Worm (Caenorhabditis elegans) whole organism, mixed stage, embryonic: Measurements from ENCODE around the gene C09F12.2.
A peak's percentile ranks its signal among the peaks of the same experiment; 100 is the strongest.

Experiments
- M03D4.4 ChIP-seq: sonication (generic microtip); optimal IDR thresholded peaks from 2 replicates; lab custom pipeline; 2017; ENCODE audit warnings: mild to moderate bottlenecking, missing genetic modification characterization, missing compliant biosample characterization
- bed-3 ChIP-seq: fragments of 200-800 bp; sonication (Bioruptor generic); optimal IDR thresholded peaks from 3 replicates; lab custom pipeline; 2018; ENCODE audit warnings: mild to moderate bottlenecking, missing genetic modification characterization, moderate library complexity, missing compliant biosample characterization
- blmp-1 ChIP-seq: fragments of 150-350 bp; optimal IDR thresholded peaks from 2 replicates; lab custom pipeline; 2014; ENCODE audit warnings: missing biosample characterization, missing genetic modification characterization
- ceh-39 ChIP-seq: fragments of 150-350 bp; optimal IDR thresholded peaks from 2 replicates; lab custom pipeline; 2014; ENCODE audit warnings: missing biosample characterization, missing genetic modification characterization
- ceh-43 ChIP-seq: fragments of 200-800 bp; sonication (Bioruptor generic); optimal IDR thresholded peaks from 2 replicates; lab custom pipeline; 2018; ENCODE audit warnings: mild to moderate bottlenecking, missing genetic modification characterization, moderate library complexity, missing compliant biosample characterization
- ces-1 ChIP-seq: fragments of 150-350 bp; optimal IDR thresholded peaks from 2 replicates; lab custom pipeline; 2014; ENCODE audit warnings: missing biosample characterization, missing genetic modification reagents, missing genetic modification characterization
- cnd-1 ChIP-seq: fragments of 200-800 bp; sonication (Bioruptor generic); optimal IDR thresholded peaks from 2 replicates; lab custom pipeline; 2018; ENCODE audit warnings: mild to moderate bottlenecking, missing genetic modification characterization, missing compliant biosample characterization
- drap-1 ChIP-seq: fragments of 200-800 bp; sonication (Bioruptor generic); optimal IDR thresholded peaks from 3 replicates; lab custom pipeline; 2018; ENCODE audit warnings: mild to moderate bottlenecking, missing genetic modification characterization, missing compliant biosample characterization
- elt-1 ChIP-seq: sonication (generic microtip); optimal IDR thresholded peaks from 2 replicates; lab custom pipeline; 2017; ENCODE audit warnings: missing genetic modification characterization, mild to moderate bottlenecking, missing compliant biosample characterization, antibody characterized with exemption, moderate library complexity, borderline replicate concordance; ENCODE audit not compliant: insufficient read depth
- elt-3 ChIP-seq: fragments of 150-350 bp; optimal IDR thresholded peaks from 2 replicates; lab custom pipeline; 2014; ENCODE audit warnings: missing biosample characterization, missing genetic modification characterization
- flh-1 ChIP-seq: fragments of 200-800 bp; sonication (Bioruptor generic); optimal IDR thresholded peaks from 2 replicates; lab custom pipeline; 2018; ENCODE audit warnings: mild to moderate bottlenecking, missing genetic modification characterization, moderate library complexity, missing compliant biosample characterization
- hlh-1 ChIP-seq: fragments of 150-350 bp; optimal IDR thresholded peaks from 2 replicates; lab custom pipeline; 2014; ENCODE audit warnings: missing biosample characterization, missing genetic modification reagents, missing genetic modification characterization
- lin-13 ChIP-seq: fragments of 150-350 bp; optimal IDR thresholded peaks from 2 replicates; lab custom pipeline; 2014; ENCODE audit warnings: missing biosample characterization, missing genetic modification characterization
- lin-32 ChIP-seq: fragments of 200-800 bp; sonication (Bioruptor generic); optimal IDR thresholded peaks from 2 replicates; lab custom pipeline; 2018; ENCODE audit warnings: mild to moderate bottlenecking, missing genetic modification characterization, missing compliant biosample characterization
- lsy-2 ChIP-seq: fragments of 150-350 bp; optimal IDR thresholded peaks from 2 replicates; lab custom pipeline; 2014; ENCODE audit warnings: missing biosample characterization, missing genetic modification characterization
- mab-5 ChIP-seq: fragments of 150-350 bp; optimal IDR thresholded peaks from 2 replicates; lab custom pipeline; 2014; ENCODE audit warnings: missing biosample characterization, missing genetic modification characterization
- mep-1 ChIP-seq: fragments of 150-350 bp; optimal IDR thresholded peaks from 2 replicates; lab custom pipeline; 2017; ENCODE audit warnings: missing biosample characterization, missing genetic modification reagents, missing genetic modification characterization, inconsistent platforms
- mls-2 ChIP-seq: sonication (generic microtip); optimal IDR thresholded peaks from 2 replicates; lab custom pipeline; 2016; ENCODE audit warnings: mild to moderate bottlenecking, missing genetic modification characterization, moderate library complexity, missing compliant biosample characterization
- nhr-12 ChIP-seq: fragments of 150-350 bp; optimal IDR thresholded peaks from 2 replicates; lab custom pipeline; 2014; ENCODE audit warnings: missing biosample characterization, missing genetic modification characterization
- nhr-237 ChIP-seq: fragments of 150-350 bp; optimal IDR thresholded peaks from 2 replicates; lab custom pipeline; 2014; ENCODE audit warnings: missing biosample characterization, missing genetic modification characterization
- nhr-28 ChIP-seq: fragments of 150-350 bp; optimal IDR thresholded peaks from 2 replicates; lab custom pipeline; 2014; ENCODE audit warnings: missing biosample characterization, missing genetic modification characterization
- nhr-76 ChIP-seq: sonication (generic microtip); optimal IDR thresholded peaks from 2 replicates; lab custom pipeline; 2017; ENCODE audit warnings: missing biosample characterization, missing genetic modification characterization
- pha-4 ChIP-seq: fragments of 150-350 bp; optimal IDR thresholded peaks from 2 replicates; lab custom pipeline; 2018; ENCODE audit warnings: missing biosample characterization, missing genetic modification reagents, missing genetic modification characterization
- sem-2 ChIP-seq: fragments of 200-800 bp; sonication (Bioruptor generic); optimal IDR thresholded peaks from 2 replicates; lab custom pipeline; 2018; ENCODE audit warnings: mild to moderate bottlenecking, missing genetic modification characterization, missing compliant biosample characterization
- snpc-4 ChIP-seq: fragments of 150-350 bp; optimal IDR thresholded peaks from 2 replicates; lab custom pipeline; 2014; ENCODE audit warnings: missing biosample characterization, missing genetic modification characterization
- sptf-1 ChIP-seq: sonication (generic microtip); optimal IDR thresholded peaks from 2 replicates; lab custom pipeline; 2017; ENCODE audit warnings: mild to moderate bottlenecking, missing genetic modification characterization, moderate library complexity, missing compliant biosample characterization
- tbx-8 ChIP-seq: fragments of 200-800 bp; sonication (Bioruptor generic); optimal IDR thresholded peaks from 2 replicates; lab custom pipeline; 2018; ENCODE audit warnings: mild to moderate bottlenecking, missing genetic modification characterization, moderate library complexity, missing compliant biosample characterization
- unc-120 ChIP-seq: sonication (generic microtip); optimal IDR thresholded peaks from 2 replicates; lab custom pipeline; 2017; ENCODE audit warnings: missing genetic modification characterization, missing compliant biosample characterization; ENCODE audit not compliant: poor library complexity, severe bottlenecking
- unc-39 ChIP-seq: fragments of 150-350 bp; optimal IDR thresholded peaks from 2 replicates; lab custom pipeline; 2014; ENCODE audit warnings: missing biosample characterization, missing genetic modification characterization
- unc-62 ChIP-seq: fragments of 150-350 bp; optimal IDR thresholded peaks from 2 replicates; lab custom pipeline; 2014; ENCODE audit warnings: missing biosample characterization, missing genetic modification reagents, missing genetic modification characterization
- zip-8 ChIP-seq: fragments of 150-350 bp; optimal IDR thresholded peaks from 2 replicates; lab custom pipeline; 2014; ENCODE audit warnings: missing biosample characterization, missing genetic modification characterization
- ztf-11 ChIP-seq: fragments of 150-350 bp; optimal IDR thresholded peaks from 2 replicates; lab custom pipeline; 2014; ENCODE audit warnings: missing biosample characterization, missing genetic modification characterization

C09F12.2 gene

ce11 chrX:11033128-11033951 lies 20.4 kb upstream of the C09F12.2 start:
- TF ChIP-seq ces-1 (GFP tag; lab: Kevin White, UChicago) (peak; percentile 92), sptf-1 (tag; lab: Kevin White, UChicago) (no peak), mls-2 (peak; percentile 41), M03D4.4 (tag; lab: Kevin White, UChicago) (no peak)

ce11 chrX:11033952-11034287 lies 19.8 kb upstream of the C09F12.2 start:
- no peak for TF ChIP-seq zip-8 (tag; lab: Kevin White, UChicago)
- TF ChIP-seq ces-1 (GFP tag; lab: Kevin White, UChicago) = peak; percentile 48

- TF ChIP-seq nhr-12 = no peak
- TF ChIP-seq mab-5 (tag; lab: Kevin White, UChicago) = no peak
- TF ChIP-seq unc-62 (GFP tag; lab: Kevin White, UChicago) = no peak
- peak; percentile 33 for TF ChIP-seq mep-1 (tag; lab: Kevin White, UChicago)
- no peak for TF ChIP-seq nhr-76 (tag; lab: Kevin White, UChicago)
- no peak for TF ChIP-seq elt-3
- no peak for TF ChIP-seq bed-3 (GFP tag; lab: Kevin White, UChicago)
- TF ChIP-seq cnd-1 = peak; percentile 6
- no peak for TF ChIP-seq drap-1 (GFP tag; lab: Kevin White, UChicago)
- TF ChIP-seq snpc-4 (tag; lab: Kevin White, UChicago) = no peak
- no peak for TF ChIP-seq ceh-39 (tag; lab: Kevin White, UChicago)
- no peak for TF ChIP-seq lin-32
- TF ChIP-seq zip-8 (tag; lab: Kevin White, UChicago) = no peak
- TF ChIP-seq flh-1 = no peak
- TF ChIP-seq sem-2 (GFP tag; lab: Kevin White, UChicago) = no peak
- TF ChIP-seq mls-2 = peak; percentile 2
- TF ChIP-seq unc-120 (tag; lab: Kevin White, UChicago) = peak; percentile 56
- no peak for TF ChIP-seq M03D4.4 (tag; lab: Kevin White, UChicago)
- no peak for TF ChIP-seq nhr-28 (tag; lab: Kevin White, UChicago)
- TF ChIP-seq elt-1 (tag; lab: Kevin White, UChicago) = no peak
- TF ChIP-seq ztf-11 = no peak
- no peak for TF ChIP-seq pha-4 (tag; lab: Kevin White, UChicago)
- no peak for TF ChIP-seq nhr-237
- TF ChIP-seq ces-1 (GFP tag; lab: Kevin White, UChicago) = peak; percentile 78
- no peak for TF ChIP-seq ceh-43 (GFP tag; lab: Kevin White, UChicago)
- TF ChIP-seq tbx-8 (GFP tag; lab: Kevin White, UChicago) = no peak
- TF ChIP-seq hlh-1 = no peak
- TF ChIP-seq unc-39 (tag; lab: Kevin White, UChicago) = no peak
- TF ChIP-seq lsy-2 = no peak
- no peak for TF ChIP-seq blmp-1
- TF ChIP-seq sptf-1 (tag; lab: Kevin White, UChicago) = peak; percentile 32
- TF ChIP-seq lin-13 (tag; lab: Kevin White, UChicago) = no peak
- TF ChIP-seq, all 35 proteins: peak for 6
Observed at ce11 chrX:11034430-11035117, 19.1 kb upstream of the C09F12.2 start.

ce11 chrX:11035563-11035962 lies 18.2 kb upstream of the C09F12.2 start:
- TF ChIP-seq unc-62 (GFP tag; lab: Kevin White, UChicago) (peak; percentile 88), M03D4.4 (tag; lab: Kevin White, UChicago) (peak; percentile 11), hlh-1 (peak; percentile 98), mab-5 (tag; lab: Kevin White, UChicago) (no peak), unc-120 (tag; lab: Kevin White, UChicago) (peak; percentile 83), elt-1 (tag; lab: Kevin White, UChicago) (no peak)
